Fruit fly (Drosophila melanogaster) whole organism, embryonic: ENCODE data around the gene CG12477.
A peak's percentile ranks its signal among the peaks of the same experiment; 100 is the strongest.

Source experiments
- Atf-2 ChIP-seq: fragments of 200-800 bp; sonication (Bioruptor generic); optimal IDR thresholded peaks from 2 replicates; lab custom pipeline; 2016; ENCODE audit warnings: missing biosample characterization, missing genetic modification characterization
- Bteb2 ChIP-seq: fragments of 200-800 bp; sonication (Bioruptor generic); optimal IDR thresholded peaks from 2 replicates; lab custom pipeline; 2016; ENCODE audit warnings: missing biosample characterization, missing genetic modification characterization
- CG14965 ChIP-seq: fragments of 200-800 bp; sonication (Bioruptor generic); optimal IDR thresholded peaks from 2 replicates; lab custom pipeline; 2016; ENCODE audit warnings: missing biosample characterization, missing genetic modification characterization, borderline replicate concordance
- CG15479 ChIP-seq: fragments of 200-800 bp; sonication (Bioruptor generic); optimal IDR thresholded peaks from 3 replicates; lab custom pipeline; 2019; ENCODE audit warnings: missing biosample characterization, mild to moderate bottlenecking, missing genetic modification characterization, moderate library complexity
- CG17361 ChIP-seq: fragments of 200-800 bp; sonication (Bioruptor generic); IDR thresholded peaks from 3 replicates; pipeline ENCODE4 v1.3.6; 2022; ENCODE audit warnings: missing biosample characterization, missing genetic modification characterization
- CG17568 ChIP-seq: fragments of 200-800 bp; sonication (Bioruptor generic); optimal IDR thresholded peaks from 2 replicates; lab custom pipeline; 2018; ENCODE audit warnings: missing biosample characterization, mild to moderate bottlenecking, missing genetic modification characterization, moderate library complexity
- CG17829 ChIP-seq: fragments of 200-800 bp; optimal IDR thresholded peaks from 2 replicates; lab custom pipeline; 2019; ENCODE audit warnings: missing biosample characterization, mild to moderate bottlenecking, missing genetic modification characterization, moderate library complexity
- CG18599 ChIP-seq: fragments of 200-800 bp; sonication (Bioruptor generic); optimal IDR thresholded peaks from 3 replicates; lab custom pipeline; 2017; ENCODE audit warnings: missing biosample characterization, missing genetic modification characterization, mild to moderate bottlenecking, moderate library complexity, missing genetic modification reagents
- CG2129 ChIP-seq: fragments of 200-800 bp; sonication (Bioruptor generic); IDR thresholded peaks from 2 replicates; pipeline ENCODE4 v1.3.6; 2022; ENCODE audit warnings: missing biosample characterization, missing genetic modification characterization; ENCODE audit not compliant: partially characterized antibody
- CG2202 ChIP-seq: fragments of 200-800 bp; sonication (Bioruptor generic); optimal IDR thresholded peaks from 2 replicates; lab custom pipeline; 2018; ENCODE audit warnings: missing biosample characterization, mild to moderate bottlenecking, missing genetic modification characterization
- CG3847 ChIP-seq: fragments of 200-800 bp; sonication (Bioruptor generic); IDR thresholded peaks from 2 replicates; pipeline ENCODE4 v1.3.6; 2022; ENCODE audit warnings: missing biosample characterization, missing genetic modification characterization
- CG4282 ChIP-seq: fragments of 200-800 bp; sonication (Bioruptor generic); optimal IDR thresholded peaks from 2 replicates; lab custom pipeline; 2016; ENCODE audit warnings: missing biosample characterization, missing genetic modification characterization
- CG4730 ChIP-seq: fragments of 200-800 bp; sonication (Bioruptor generic); IDR thresholded peaks from 2 replicates; pipeline ENCODE4 v1.3.6; 2022; ENCODE audit warnings: missing biosample characterization, missing genetic modification characterization
- CG6654 ChIP-seq: fragments of 200-800 bp; sonication (Bioruptor generic); optimal IDR thresholded peaks from 2 replicates; lab custom pipeline; 2017; ENCODE audit warnings: missing biosample characterization, mild to moderate bottlenecking, missing genetic modification characterization
- CG7271 ChIP-seq: fragments of 200-800 bp; sonication (Bioruptor generic); optimal IDR thresholded peaks from 2 replicates; lab custom pipeline; 2018; ENCODE audit warnings: missing biosample characterization, mild to moderate bottlenecking, missing genetic modification characterization, moderate library complexity
- CG7839 ChIP-seq: fragments of 200-800 bp; sonication (Bioruptor generic); optimal IDR thresholded peaks from 3 replicates; lab custom pipeline; 2018; ENCODE audit warnings: missing biosample characterization, mild to moderate bottlenecking, missing genetic modification characterization, moderate library complexity
- CG8478 ChIP-seq: fragments of >200 bp; optimal IDR thresholded peaks from 2 replicates; lab custom pipeline; 2018
- CTCF ChIP-seq: fragments of 200-800 bp; sonication (Bioruptor generic); optimal IDR thresholded peaks from 2 replicates; lab custom pipeline; 2017; ENCODE audit warnings: missing biosample characterization, mild to moderate bottlenecking, missing genetic modification characterization, moderate library complexity
- CkIIα-i1 ChIP-seq: fragments of 200-800 bp; sonication (Bioruptor generic); IDR thresholded peaks from 2 replicates; pipeline ENCODE4 v1.3.6; 2022; ENCODE audit warnings: missing biosample characterization, missing genetic modification characterization
- Deaf1 ChIP-seq: fragments of 200-800 bp; optimal IDR thresholded peaks from 3 replicates; lab custom pipeline; 2019; ENCODE audit warnings: missing biosample characterization, mild to moderate bottlenecking, missing genetic modification characterization, moderate library complexity
- Dip2 ChIP-seq: fragments of 200-800 bp; sonication (Bioruptor generic); IDR thresholded peaks from 2 replicates; pipeline ENCODE4 v1.3.6; 2022; ENCODE audit warnings: missing biosample characterization, missing genetic modification characterization
- E2f1 ChIP-seq: fragments of 200-800 bp; sonication (Bioruptor generic); IDR thresholded peaks from 2 replicates; pipeline ENCODE4 v1.3.6; 2022; ENCODE audit warnings: missing biosample characterization, missing genetic modification characterization
- Gug ChIP-seq: fragments of 200-800 bp; sonication (Bioruptor generic); IDR thresholded peaks from 4 replicates; pipeline ENCODE4 v1.3.6; 2022; ENCODE audit warnings: missing biosample characterization, missing genetic modification characterization
- HLH4C ChIP-seq: fragments of 200-800 bp; sonication (Bioruptor generic); IDR thresholded peaks from 3 replicates; pipeline ENCODE4 v1.3.6; 2022; ENCODE audit warnings: missing biosample characterization, missing genetic modification characterization; ENCODE audit not compliant: partially characterized antibody
- Hmr ChIP-seq: fragments of 200-800 bp; sonication (Bioruptor generic); optimal IDR thresholded peaks from 3 replicates; lab custom pipeline; 2017; ENCODE audit warnings: mild to moderate bottlenecking, missing biosample characterization, missing genetic modification reagents, missing genetic modification characterization
- Kr ChIP-seq: fragments of 200-800 bp; sonication (Bioruptor generic); optimal IDR thresholded peaks from 2 replicates; lab custom pipeline; 2017; ENCODE audit warnings: missing biosample characterization, mild to moderate bottlenecking, missing genetic modification characterization
- Lhr ChIP-seq: fragments of 200-800 bp; sonication (Bioruptor generic); optimal IDR thresholded peaks from 3 replicates; lab custom pipeline; 2017; ENCODE audit warnings: mild to moderate bottlenecking, missing biosample characterization, missing genetic modification reagents, missing genetic modification characterization
- Meics ChIP-seq: fragments of 200-800 bp; sonication (Bioruptor generic); optimal IDR thresholded peaks from 2 replicates; lab custom pipeline; 2017; ENCODE audit warnings: missing biosample characterization, mild to moderate bottlenecking, missing genetic modification characterization
- NC2β ChIP-seq: fragments of 200-800 bp; sonication (Bioruptor generic); optimal IDR thresholded peaks from 2 replicates; lab custom pipeline; 2016; ENCODE audit warnings: missing biosample characterization, missing genetic modification characterization
- Oli ChIP-seq: fragments of 200-800 bp; sonication (Bioruptor generic); optimal IDR thresholded peaks from 2 replicates; lab custom pipeline; 2018; ENCODE audit warnings: missing biosample characterization, mild to moderate bottlenecking, missing genetic modification characterization, moderate library complexity
- ac ChIP-seq: fragments of 200-800 bp; sonication (Bioruptor generic); optimal IDR thresholded peaks from 3 replicates; lab custom pipeline; 2017; ENCODE audit warnings: missing biosample characterization, mild to moderate bottlenecking, missing genetic modification characterization
- ash1 ChIP-seq: fragments of 200-800 bp; sonication (Bioruptor generic); optimal IDR thresholded peaks from 2 replicates; lab custom pipeline; 2018; ENCODE audit warnings: missing biosample characterization, mild to moderate bottlenecking, missing genetic modification characterization
- bcd ChIP-seq: fragments of 200-800 bp; sonication (Bioruptor generic); optimal IDR thresholded peaks from 2 replicates; lab custom pipeline; 2017; ENCODE audit warnings: missing biosample characterization, mild to moderate bottlenecking, missing genetic modification characterization
- chm ChIP-seq: fragments of 200-800 bp; sonication (Bioruptor generic); IDR thresholded peaks from 2 replicates; pipeline ENCODE4 v1.3.6; 2022; ENCODE audit warnings: missing biosample characterization, missing genetic modification characterization
- dan ChIP-seq: fragments of 200-800 bp; sonication (Bioruptor generic); IDR thresholded peaks from 2 replicates; pipeline ENCODE4 v1.3.6; 2022; ENCODE audit warnings: missing biosample characterization, missing genetic modification characterization
- gt ChIP-seq: fragments of 200-800 bp; sonication (Bioruptor generic); IDR thresholded peaks from 2 replicates; pipeline ENCODE4 v1.3.6; 2022; ENCODE audit warnings: missing biosample characterization, missing genetic modification characterization
- hbn ChIP-seq: fragments of 200-800 bp; sonication (Bioruptor generic); IDR thresholded peaks from 2 replicates; pipeline ENCODE4 v1.3.6; 2022; ENCODE audit warnings: missing biosample characterization, missing genetic modification characterization; ENCODE audit not compliant: partially characterized antibody
- hth ChIP-seq: fragments of >200 bp; optimal IDR thresholded peaks from 2 replicates; lab custom pipeline; 2017; ENCODE audit warnings: inconsistent platforms
- kni ChIP-seq: fragments of 200-800 bp; sonication (Bioruptor generic); optimal IDR thresholded peaks from 3 replicates; lab custom pipeline; 2017; ENCODE audit warnings: mild to moderate bottlenecking, missing biosample characterization, missing genetic modification reagents, missing genetic modification characterization
- lov ChIP-seq, 2 experiments: fragments of 200-800 bp in 1 of 2; fragments of >200 bp in 1 of 2; sonication (Bioruptor generic) in 1 of 2; IDR thresholded peaks in 1 of 2; optimal IDR thresholded peaks in 1 of 2; 2 replicates in 1 of 2; 3 replicates in 1 of 2; pipeline versions ENCODE4 v1.3.6 to Lab custom; 2017 to 2022; ENCODE audit warnings: missing biosample characterization in 1 of 2, missing genetic modification characterization in 1 of 2
- mirr ChIP-seq: fragments of 200-800 bp; sonication (Bioruptor generic); optimal IDR thresholded peaks from 3 replicates; lab custom pipeline; 2018; ENCODE audit warnings: missing biosample characterization, mild to moderate bottlenecking, missing genetic modification characterization
- nerfin-1 ChIP-seq: fragments of 200-800 bp; sonication (Bioruptor generic); optimal IDR thresholded peaks from 3 replicates; lab custom pipeline; 2019; ENCODE audit warnings: missing biosample characterization, mild to moderate bottlenecking, missing genetic modification characterization, moderate library complexity
- p53 ChIP-seq: fragments of 200-800 bp; sonication (Bioruptor generic); optimal IDR thresholded peaks from 2 replicates; lab custom pipeline; 2016; ENCODE audit warnings: missing biosample characterization, missing genetic modification characterization
- pb ChIP-seq: fragments of 200-800 bp; sonication (Bioruptor generic); optimal IDR thresholded peaks from 3 replicates; lab custom pipeline; 2016; ENCODE audit warnings: missing biosample characterization, missing genetic modification characterization
- pros ChIP-seq: fragments of 200-800 bp; sonication (Bioruptor generic); optimal IDR thresholded peaks from 3 replicates; lab custom pipeline; 2019; ENCODE audit warnings: missing biosample characterization, mild to moderate bottlenecking, missing genetic modification characterization, moderate library complexity
- rib ChIP-seq: fragments of 200-800 bp; sonication (Bioruptor generic); IDR thresholded peaks from 2 replicates; pipeline ENCODE4 v1.3.6; 2022; ENCODE audit warnings: missing biosample characterization, missing genetic modification characterization
- sens-2 ChIP-seq: fragments of 200-800 bp; sonication (Bioruptor generic); IDR thresholded peaks from 2 replicates; pipeline ENCODE4 v1.3.6; 2022; ENCODE audit warnings: missing biosample characterization, missing genetic modification characterization
- sim ChIP-seq: fragments of 200-800 bp; sonication (Bioruptor generic); IDR thresholded peaks from 2 replicates; pipeline ENCODE4 v1.3.6; 2022; ENCODE audit warnings: missing biosample characterization, missing genetic modification characterization
- tap ChIP-seq: fragments of 200-800 bp; optimal IDR thresholded peaks from 3 replicates; lab custom pipeline; 2019; ENCODE audit warnings: missing biosample characterization, mild to moderate bottlenecking, missing genetic modification characterization, moderate library complexity
- unpg ChIP-seq: fragments of 200-800 bp; sonication (Bioruptor generic); optimal IDR thresholded peaks from 3 replicates; lab custom pipeline; 2018; ENCODE audit warnings: missing biosample characterization, mild to moderate bottlenecking, missing genetic modification characterization, moderate library complexity
- wek ChIP-seq: fragments of 200-800 bp; sonication (Bioruptor generic); optimal IDR thresholded peaks from 3 replicates; lab custom pipeline; 2018; ENCODE audit warnings: missing biosample characterization, mild to moderate bottlenecking, missing genetic modification characterization, moderate library complexity

Gene CG12477

DNA sequence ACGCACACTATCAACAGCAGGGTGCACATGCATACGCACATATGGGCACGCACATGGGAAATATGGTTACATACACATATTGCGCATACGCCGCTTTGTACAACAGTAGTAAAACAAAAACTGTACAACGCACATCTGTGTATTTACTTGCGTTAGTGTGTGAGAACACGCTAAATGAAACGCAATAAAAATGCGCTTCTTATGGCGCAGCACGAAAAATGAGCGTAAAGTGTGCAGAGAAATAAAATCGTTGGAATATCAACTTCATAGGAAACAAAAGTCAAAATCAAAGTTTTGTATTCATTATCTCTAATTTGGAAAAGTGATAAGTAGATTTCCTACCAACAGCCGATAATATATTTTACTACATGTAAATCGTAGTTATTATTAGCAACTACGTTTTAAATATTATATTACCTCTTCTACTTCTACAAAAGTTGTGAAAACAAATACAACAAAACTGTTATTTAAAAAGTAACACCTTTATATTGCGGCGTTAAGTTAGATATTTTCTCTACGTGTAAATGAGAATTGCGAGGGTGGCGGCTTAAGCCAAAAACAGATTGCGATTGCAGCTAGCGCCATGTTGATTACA is 33.3 kb upstream of the CG12477 start (continued):
- peak; percentile 69 for TF ChIP-seq Oli
- TF ChIP-seq sim (GFP tag; lab: Robert Waterston, UW): no peak
- no peak for TF ChIP-seq Kr
- peak; percentile 16; the same call in 1 of the 2 replicates for TF ChIP-seq E2f1
- peak; percentile 10 for TF ChIP-seq Lhr (GFP tag; lab: Kevin White, UChicago)
- no peak for TF ChIP-seq CG4730 (GFP tag; lab: Robert Waterston, UW)
- TF ChIP-seq wek (GFP tag; lab: Kevin White, UChicago): no peak
- no peak for TF ChIP-seq CG14965
- no peak for TF ChIP-seq rib (GFP tag; lab: Robert Waterston, UW)
- TF ChIP-seq CG17361 (GFP tag; lab: Robert Waterston, UW): peak; percentile 89
- TF ChIP-seq nerfin-1 (tag; lab: Kevin White, UChicago): peak; percentile 55
- no peak for TF ChIP-seq mirr (GFP tag; lab: Kevin White, UChicago)
- TF ChIP-seq CG7271 (tag; lab: Kevin White, UChicago): no peak
- no peak for TF ChIP-seq pros (GFP tag; lab: Kevin White, UChicago)
- peak; percentile 0 for TF ChIP-seq CG6654 (GFP tag; lab: Kevin White, UChicago)
- TF ChIP-seq ash1: no peak
- peak; percentile 60 for TF ChIP-seq tap (tag; lab: Kevin White, UChicago)
- no peak for TF ChIP-seq Deaf1 (tag; lab: Kevin White, UChicago)
- TF ChIP-seq Atf-2 (GFP tag; lab: Kevin White, UChicago): no peak
- no peak for TF ChIP-seq CG2202 (tag; lab: Kevin White, UChicago)
- TF ChIP-seq CG17568 (GFP tag; lab: Kevin White, UChicago): no peak
- TF ChIP-seq ac (GFP tag; lab: Kevin White, UChicago): no peak
- TF ChIP-seq hth (lab: Kevin White, UChicago): no peak
- no peak for TF ChIP-seq p53
- peak; percentile 57 for TF ChIP-seq Meics
- TF ChIP-seq CG17829 (tag; lab: Kevin White, UChicago): peak; percentile 54
- TF ChIP-seq CG2129 (GFP tag; lab: Robert Waterston, UW): no peak
- peak; percentile 5 for TF ChIP-seq CTCF
- TF ChIP-seq CG7839 (tag; lab: Kevin White, UChicago): peak; percentile 60
- TF ChIP-seq CG8478 (lab: Kevin White, UChicago): no peak
- no peak for TF ChIP-seq kni (GFP tag; lab: Kevin White, UChicago)
- no peak for TF ChIP-seq chm (GFP tag; lab: Robert Waterston, UW)
- TF ChIP-seq dan: no peak
- no peak for TF ChIP-seq CG18599 (GFP tag; lab: Kevin White, UChicago)
- TF ChIP-seq CkIIα-i1 (GFP tag; lab: Robert Waterston, UW): no peak
- TF ChIP-seq bcd (GFP tag; lab: Kevin White, UChicago): peak; percentile 57
- TF ChIP-seq Gug (GFP tag; lab: Robert Waterston, UW): no peak
- no peak for TF ChIP-seq pb (GFP tag; lab: Kevin White, UChicago)
- no peak for TF ChIP-seq CG4282
- no peak for TF ChIP-seq CG15479 (GFP tag; lab: Kevin White, UChicago)
- peak; percentile 17 for TF ChIP-seq Hmr (GFP tag; lab: Kevin White, UChicago)
- TF ChIP-seq CG3847 (GFP tag; lab: Robert Waterston, UW): no peak
- no peak for TF ChIP-seq lov (optimal IDR thresholded peaks at IDR 0.05; lab: Kevin White, UChicago)
- no peak for TF ChIP-seq lov (GFP tag; IDR thresholded peaks at IDR 0.05; lab: Robert Waterston, UW)
- no peak for TF ChIP-seq Dip2 (GFP tag; lab: Robert Waterston, UW)
- no peak for TF ChIP-seq sens-2 (GFP tag; lab: Robert Waterston, UW)
- peak; percentile 13 for TF ChIP-seq Bteb2 (GFP tag; lab: Kevin White, UChicago)
- TF ChIP-seq unpg (GFP tag; lab: Kevin White, UChicago): peak; percentile 39
- no peak for TF ChIP-seq HLH4C (GFP tag; lab: Robert Waterston, UW)
- no peak for TF ChIP-seq hbn (GFP tag; lab: Robert Waterston, UW)
- TF ChIP-seq NC2β (GFP tag; lab: Kevin White, UChicago): no peak
- TF ChIP-seq gt (GFP tag; lab: Robert Waterston, UW): no peak
